Worm (Caenorhabditis elegans) whole organism, L3 larva: ENCODE results near the gene F25E5.16.

Experiments
- R02D3.7 ChIP-seq: fragments of 150-350 bp; optimal IDR thresholded peaks from 2 replicates; lab custom pipeline; 2014; ENCODE audit warnings: missing biosample characterization, missing genetic modification characterization
- ZK546.5 ChIP-seq: sonication (generic microtip); optimal IDR thresholded peaks from 2 replicates; lab custom pipeline; 2017; ENCODE audit warnings: missing biosample characterization, missing genetic modification characterization
- ceh-16 ChIP-seq: sonication (generic microtip); optimal IDR thresholded peaks from 2 replicates; lab custom pipeline; 2017; ENCODE audit warnings: missing biosample characterization, missing genetic modification characterization
- ceh-82 ChIP-seq: fragments of 150-350 bp; optimal IDR thresholded peaks from 2 replicates; lab custom pipeline; 2014; ENCODE audit warnings: missing biosample characterization, missing genetic modification characterization
- egl-27 ChIP-seq: sonication (generic microtip); optimal IDR thresholded peaks from 4 replicates; lab custom pipeline; 2017; ENCODE audit warnings: missing biosample characterization, missing genetic modification reagents, missing genetic modification characterization
- eor-1 ChIP-seq, 2 experiments: fragments of 150-350 bp; optimal IDR thresholded peaks; 2 replicates each; lab custom pipeline; 2014 to 2018; ENCODE audit warnings: missing biosample characterization in 2 of 2, missing genetic modification characterization in 2 of 2
- lin-39 ChIP-seq: fragments of 150-350 bp; optimal IDR thresholded peaks from 2 replicates; lab custom pipeline; 2018; ENCODE audit warnings: missing biosample characterization, missing genetic modification reagents, missing genetic modification characterization
- nhr-11 ChIP-seq: fragments of 150-350 bp; optimal IDR thresholded peaks from 2 replicates; lab custom pipeline; 2014; ENCODE audit warnings: missing biosample characterization, missing genetic modification characterization
- nhr-76 ChIP-seq: fragments of 150-350 bp; sonication (generic microtip); optimal IDR thresholded peaks from 5 replicates; lab custom pipeline; 2014; ENCODE audit warnings: missing biosample characterization, missing genetic modification characterization
- nhr-77 ChIP-seq: fragments of 150-350 bp; optimal IDR thresholded peaks from 2 replicates; lab custom pipeline; 2014; ENCODE audit warnings: missing biosample characterization, missing genetic modification characterization
- pqm-1 ChIP-seq: fragments of 150-350 bp; optimal IDR thresholded peaks from 2 replicates; lab custom pipeline; 2017; ENCODE audit warnings: missing biosample characterization, missing genetic modification characterization, inconsistent platforms
- unc-62 ChIP-seq: fragments of 150-350 bp; sonication (generic microtip); optimal IDR thresholded peaks from 4 replicates; lab custom pipeline; 2014; ENCODE audit warnings: missing biosample characterization, missing genetic modification reagents, missing genetic modification characterization
- ztf-11 ChIP-seq: fragments of 150-350 bp; optimal IDR thresholded peaks from 2 replicates; lab custom pipeline; 2014; ENCODE audit warnings: missing biosample characterization, missing genetic modification characterization

- TF ChIP-seq eor-1 (tag; optimal IDR thresholded peaks at IDR 0.05; lab: Kevin White, UChicago): no peak
- TF ChIP-seq nhr-76 (tag; lab: Kevin White, UChicago): no peak
- TF ChIP-seq ceh-16 (tag; lab: Kevin White, UChicago): no peak
- TF ChIP-seq lin-39 (tag; lab: Kevin White, UChicago): no peak
- TF ChIP-seq ZK546.5 (tag; lab: Kevin White, UChicago): no peak
- TF ChIP-seq nhr-11 (tag; lab: Kevin White, UChicago): no peak
- no peak for TF ChIP-seq ztf-11
- no peak for TF ChIP-seq egl-27
- TF ChIP-seq ceh-82: no peak
- no peak for TF ChIP-seq unc-62 (GFP tag; lab: Kevin White, UChicago)
- TF ChIP-seq R02D3.7 (tag; lab: Kevin White, UChicago): no peak
- no peak for TF ChIP-seq pqm-1 (tag; lab: Kevin White, UChicago)
- no peak for TF ChIP-seq nhr-77 (tag; lab: Kevin White, UChicago)
Observed at ce11 chrV:7431016-7431415, 7.1 kb upstream of the F25E5.16 start, which contains the start of gene srw-71.
